Worm (Caenorhabditis elegans): ENCODE results near the gene mrps-31.

DNA sequence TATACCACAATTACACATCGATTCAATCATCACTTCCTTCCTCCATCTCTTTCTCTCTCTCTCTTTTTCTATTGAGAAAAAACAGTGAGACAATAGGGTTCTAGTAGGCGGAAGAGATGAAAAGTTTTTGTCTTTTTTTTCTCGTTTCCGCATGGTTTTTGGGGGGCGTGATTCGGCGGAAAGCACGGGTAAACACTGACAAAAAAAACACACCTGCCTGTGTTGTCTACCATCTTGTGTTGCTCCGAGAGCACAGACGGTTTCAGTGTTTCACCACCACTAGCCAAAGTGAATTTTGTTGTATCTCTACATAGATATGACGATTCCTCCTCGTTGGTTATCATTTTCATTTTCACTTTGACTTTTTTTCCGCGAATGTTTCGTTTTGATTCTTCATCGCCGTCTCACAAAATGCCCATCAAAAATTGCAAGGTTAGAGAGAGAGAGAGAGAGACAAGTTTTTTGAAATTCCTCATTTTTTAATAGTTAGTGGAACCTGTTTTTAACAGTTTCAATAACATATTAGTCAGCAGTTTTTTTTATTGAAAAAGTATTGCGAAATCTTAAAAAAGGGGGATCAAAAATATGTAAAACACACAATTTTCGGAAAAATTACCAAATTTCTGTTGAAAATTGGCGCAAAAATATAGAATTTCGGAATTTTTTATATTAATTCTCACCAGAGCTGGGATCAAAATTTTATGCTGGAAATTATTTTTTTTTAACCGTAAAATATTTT lies 7.2 kb upstream of the mrps-31 start:
- TF ChIP-seq ztf-25 (GFP tag; IDR thresholded peaks at IDR 0.05) (no peak), ama-1 (optimal IDR thresholded peaks at IDR 0.05) (no peak), ama-1 (GFP tag; optimal IDR thresholded peaks at IDR 0.05) (no peak)
